Fruit fly (Drosophila melanogaster) whole organism, embryonic: ENCODE results near the gene Mocs2B.

Experiments used
- Abd-B ChIP-seq: fragments of 200-800 bp; sonication (Bioruptor generic); optimal IDR thresholded peaks from 2 replicates; lab custom pipeline; 2018; ENCODE audit warnings: missing biosample characterization, mild to moderate bottlenecking, missing genetic modification characterization, moderate library complexity
- Asciz ChIP-seq: fragments of 200-800 bp; sonication (Bioruptor generic); optimal IDR thresholded peaks from 2 replicates; lab custom pipeline; 2017; ENCODE audit warnings: missing biosample characterization, mild to moderate bottlenecking, missing genetic modification characterization, missing genetic modification reagents
- Blimp-1 ChIP-seq: fragments of 200-800 bp; sonication (Bioruptor generic); optimal IDR thresholded peaks from 3 replicates; lab custom pipeline; 2018; ENCODE audit warnings: missing biosample characterization, missing genetic modification characterization, mild to moderate bottlenecking, moderate library complexity, missing genetic modification reagents
- CG10147 ChIP-seq: fragments of 200-800 bp; sonication (Bioruptor generic); optimal IDR thresholded peaks from 2 replicates; lab custom pipeline; 2019; ENCODE audit warnings: missing biosample characterization, mild to moderate bottlenecking, missing genetic modification characterization, moderate library complexity
- CG11504 ChIP-seq: fragments of 200-800 bp; sonication (Bioruptor generic); optimal IDR thresholded peaks from 3 replicates; lab custom pipeline; 2019; ENCODE audit warnings: missing biosample characterization, mild to moderate bottlenecking, missing genetic modification characterization, moderate library complexity
- CG12155 ChIP-seq: fragments of 200-800 bp; sonication (Bioruptor generic); optimal IDR thresholded peaks from 3 replicates; lab custom pipeline; 2016; ENCODE audit warnings: missing biosample characterization, missing genetic modification characterization
- CG12769 ChIP-seq: fragments of 200-800 bp; sonication (Bioruptor generic); optimal IDR thresholded peaks from 2 replicates; lab custom pipeline; 2019; ENCODE audit warnings: missing biosample characterization, mild to moderate bottlenecking, missing genetic modification characterization, moderate library complexity
- CG13296 ChIP-seq: fragments of 200-800 bp; sonication (Bioruptor generic); optimal IDR thresholded peaks from 3 replicates; lab custom pipeline; 2018; ENCODE audit warnings: missing biosample characterization, mild to moderate bottlenecking, missing genetic modification characterization
- CG14050 ChIP-seq: fragments of 200-800 bp; sonication (Bioruptor generic); IDR thresholded peaks from 3 replicates; pipeline ENCODE4 v1.3.6; 2022; ENCODE audit warnings: missing biosample characterization, missing genetic modification characterization
- CG14441 ChIP-seq: fragments of 200-800 bp; sonication (Bioruptor generic); IDR thresholded peaks from 2 replicates; pipeline ENCODE4 v1.3.6; 2022; ENCODE audit warnings: missing biosample characterization, missing genetic modification characterization
- CG16779 ChIP-seq: fragments of 200-800 bp; sonication (Bioruptor generic); IDR thresholded peaks from 2 replicates; pipeline ENCODE4 v1.3.6; 2022; ENCODE audit warnings: missing biosample characterization, missing genetic modification characterization
- CG2120 ChIP-seq: fragments of 200-800 bp; sonication (Bioruptor generic); optimal IDR thresholded peaks from 3 replicates; lab custom pipeline; 2016; ENCODE audit warnings: missing biosample characterization, missing genetic modification characterization
- CG2889 ChIP-seq: fragments of 200-800 bp; sonication (Bioruptor generic); IDR thresholded peaks from 3 replicates; pipeline ENCODE4 v1.3.6; 2022; ENCODE audit warnings: missing biosample characterization, missing genetic modification characterization
- CG30403 ChIP-seq: fragments of 200-800 bp; sonication (Bioruptor generic); optimal IDR thresholded peaks from 3 replicates; lab custom pipeline; 2016; ENCODE audit warnings: missing biosample characterization, missing genetic modification characterization
- CG33557 ChIP-seq: fragments of 200-800 bp; sonication (Bioruptor generic); optimal IDR thresholded peaks from 2 replicates; lab custom pipeline; 2019; ENCODE audit warnings: missing biosample characterization, mild to moderate bottlenecking, missing genetic modification characterization, moderate library complexity
- CG3726 ChIP-seq: fragments of 200-800 bp; sonication (Bioruptor generic); IDR thresholded peaks from 3 replicates; pipeline ENCODE4, ENCODE4 v1.3.6; 2022; ENCODE audit warnings: missing biosample characterization, missing genetic modification characterization
- CG5245 ChIP-seq: fragments of 200-800 bp; sonication (Bioruptor generic); optimal IDR thresholded peaks from 3 replicates; lab custom pipeline; 2016; ENCODE audit warnings: missing biosample characterization, missing genetic modification characterization
- CG6272 ChIP-seq: fragments of 200-800 bp; sonication (Bioruptor generic); IDR thresholded peaks from 2 replicates; pipeline ENCODE4 v1.3.6; 2022; ENCODE audit warnings: missing biosample characterization, missing genetic modification characterization
- CG7839 ChIP-seq: fragments of 200-800 bp; sonication (Bioruptor generic); optimal IDR thresholded peaks from 3 replicates; lab custom pipeline; 2018; ENCODE audit warnings: missing biosample characterization, mild to moderate bottlenecking, missing genetic modification characterization, moderate library complexity
- CG8290 ChIP-seq, 3 experiments: fragments of 200-800 bp; sonication (Bioruptor generic); optimal IDR thresholded peaks; 2 replicates each; lab custom pipeline; 2016 to 2019; ENCODE audit warnings: missing biosample characterization in 3 of 3, missing genetic modification characterization in 3 of 3, mild to moderate bottlenecking in 2 of 3, moderate library complexity in 1 of 3
- CG8478 ChIP-seq: fragments of >200 bp; optimal IDR thresholded peaks from 2 replicates; lab custom pipeline; 2018
- CoRest ChIP-seq: fragments of 200-800 bp; sonication (Bioruptor generic); optimal IDR thresholded peaks from 3 replicates; lab custom pipeline; 2018; ENCODE audit warnings: missing biosample characterization, mild to moderate bottlenecking, missing genetic modification characterization, moderate library complexity
- CrebB ChIP-seq: fragments of 200-800 bp; sonication (Bioruptor generic); optimal IDR thresholded peaks from 3 replicates; lab custom pipeline; 2018; ENCODE audit warnings: missing biosample characterization, mild to moderate bottlenecking, missing genetic modification characterization
- D ChIP-seq, 2 experiments: fragments of 200-800 bp in 1 of 2; fragments of >200 bp in 1 of 2; sonication (Bioruptor generic) in 1 of 2; optimal IDR thresholded peaks; 2 replicates in 1 of 2; 3 replicates in 1 of 2; lab custom pipeline; 2017; ENCODE audit warnings: mild to moderate bottlenecking in 1 of 2, missing biosample characterization in 1 of 2, missing genetic modification characterization in 1 of 2, missing genetic modification reagents in 1 of 2
- D19A ChIP-seq: fragments of 200-800 bp; optimal IDR thresholded peaks from 3 replicates; lab custom pipeline; 2019; ENCODE audit warnings: missing biosample characterization, mild to moderate bottlenecking, missing genetic modification characterization, moderate library complexity
- Deaf1 ChIP-seq: fragments of 200-800 bp; optimal IDR thresholded peaks from 3 replicates; lab custom pipeline; 2019; ENCODE audit warnings: missing biosample characterization, mild to moderate bottlenecking, missing genetic modification characterization, moderate library complexity
- Dip2 ChIP-seq: fragments of 200-800 bp; sonication (Bioruptor generic); IDR thresholded peaks from 2 replicates; pipeline ENCODE4 v1.3.6; 2022; ENCODE audit warnings: missing biosample characterization, missing genetic modification characterization
- Dip3 ChIP-seq: fragments of 200-800 bp; sonication (Bioruptor generic); optimal IDR thresholded peaks from 3 replicates; lab custom pipeline; 2016; ENCODE audit warnings: missing biosample characterization, missing genetic modification characterization
- Fer3 ChIP-seq: fragments of 200-800 bp; sonication (Bioruptor generic); optimal IDR thresholded peaks from 2 replicates; lab custom pipeline; 2018; ENCODE audit warnings: missing biosample characterization, mild to moderate bottlenecking, missing genetic modification characterization, moderate library complexity
- Hr78 ChIP-seq, 2 experiments: fragments of 200-800 bp in 1 of 2; fragments of >200 bp in 1 of 2; sonication (Bioruptor generic) in 1 of 2; optimal IDR thresholded peaks; 2 replicates each; lab custom pipeline; 2017 to 2019; ENCODE audit warnings: missing biosample characterization in 2 of 2, missing genetic modification characterization in 2 of 2, mild to moderate bottlenecking in 1 of 2, moderate library complexity in 1 of 2
- Pdp1 ChIP-seq, 2 experiments: fragments of 200-800 bp; sonication (Bioruptor generic); optimal IDR thresholded peaks; 3 replicates each; lab custom pipeline; 2016; ENCODE audit warnings: missing biosample characterization in 2 of 2, missing genetic modification characterization in 2 of 2, mild to moderate bottlenecking in 1 of 2, moderate library complexity in 1 of 2
- Rfx ChIP-seq: fragments of 200-800 bp; sonication (Bioruptor generic); IDR thresholded peaks from 2 replicates; pipeline ENCODE4 v1.3.6; 2022; ENCODE audit warnings: missing biosample characterization, missing genetic modification characterization
- Sin3A ChIP-seq: fragments of >200 bp; optimal IDR thresholded peaks from 2 replicates; lab custom pipeline; 2018
- Ssrp ChIP-seq: fragments of 200-800 bp; sonication (Bioruptor generic); optimal IDR thresholded peaks from 2 replicates; lab custom pipeline; 2018; ENCODE audit warnings: missing biosample characterization, mild to moderate bottlenecking, missing genetic modification characterization, moderate library complexity
- TFAM ChIP-seq: fragments of 200-800 bp; sonication (Bioruptor generic); optimal IDR thresholded peaks from 2 replicates; lab custom pipeline; 2017; ENCODE audit warnings: missing biosample characterization, missing genetic modification characterization, inconsistent platforms
- ac ChIP-seq: fragments of 200-800 bp; sonication (Bioruptor generic); optimal IDR thresholded peaks from 3 replicates; lab custom pipeline; 2017; ENCODE audit warnings: missing biosample characterization, mild to moderate bottlenecking, missing genetic modification characterization
- ara ChIP-seq: fragments of 200-800 bp; sonication (Bioruptor generic); IDR thresholded peaks from 2 replicates; pipeline ENCODE4 v1.3.6; 2022; ENCODE audit warnings: missing biosample characterization, missing genetic modification characterization
- ase ChIP-seq: fragments of 200-800 bp; sonication (Bioruptor generic); IDR thresholded peaks from 3 replicates; pipeline ENCODE4 v1.3.6; 2022; ENCODE audit warnings: missing biosample characterization, missing genetic modification characterization
- bsh ChIP-seq, 2 experiments: fragments of 200-800 bp; sonication (Bioruptor generic); optimal IDR thresholded peaks; 2 replicates each; lab custom pipeline; 2017 to 2018; ENCODE audit warnings: mild to moderate bottlenecking in 2 of 2, missing biosample characterization in 2 of 2, missing genetic modification characterization in 2 of 2, moderate library complexity in 1 of 2
- btn ChIP-seq: fragments of 200-800 bp; sonication (Bioruptor generic); optimal IDR thresholded peaks from 2 replicates; lab custom pipeline; 2016; ENCODE audit warnings: missing biosample characterization, missing genetic modification characterization
- danr ChIP-seq: fragments of 200-800 bp; sonication (Bioruptor generic); IDR thresholded peaks from 2 replicates; pipeline ENCODE4 v1.3.6; 2022; ENCODE audit warnings: missing biosample characterization, missing genetic modification characterization
- dati ChIP-seq: fragments of 200-800 bp; sonication (Bioruptor generic); IDR thresholded peaks from 2 replicates; pipeline ENCODE4 v1.3.6; 2022; ENCODE audit warnings: missing biosample characterization, missing genetic modification characterization
- fd102C ChIP-seq: fragments of 200-800 bp; sonication (Bioruptor generic); optimal IDR thresholded peaks from 2 replicates; lab custom pipeline; 2018; ENCODE audit warnings: missing biosample characterization, mild to moderate bottlenecking, missing genetic modification characterization, moderate library complexity
- ken ChIP-seq: fragments of 200-800 bp; sonication (Bioruptor generic); IDR thresholded peaks from 3 replicates; pipeline ENCODE4 v1.3.6; 2022; ENCODE audit warnings: missing biosample characterization, missing genetic modification characterization
- lab ChIP-seq: fragments of 200-800 bp; sonication (Bioruptor generic); optimal IDR thresholded peaks from 3 replicates; lab custom pipeline; 2017; ENCODE audit warnings: missing biosample characterization, missing genetic modification characterization, mild to moderate bottlenecking, moderate library complexity, missing genetic modification reagents
- lilli ChIP-seq: fragments of 200-800 bp; sonication (Bioruptor generic); optimal IDR thresholded peaks from 3 replicates; lab custom pipeline; 2016; ENCODE audit warnings: missing biosample characterization, missing genetic modification characterization
- phol ChIP-seq: fragments of 200-800 bp; sonication (Bioruptor generic); optimal IDR thresholded peaks from 3 replicates; lab custom pipeline; 2018; ENCODE audit warnings: missing biosample characterization, mild to moderate bottlenecking, missing genetic modification characterization, moderate library complexity
- prd ChIP-seq, 3 experiments: fragments of >200 bp in 2 of 3; fragments of 200-800 bp in 1 of 3; sonication (Bioruptor generic) in 1 of 3; optimal IDR thresholded peaks in 2 of 3; IDR thresholded peaks in 1 of 3; 2 replicates in 2 of 3; 3 replicates in 1 of 3; pipeline versions ENCODE4 v1.3.6 to Lab custom; 2017 to 2022; ENCODE audit warnings: missing biosample characterization in 1 of 3, missing genetic modification characterization in 1 of 3
- tll ChIP-seq, 2 experiments: fragments of 200-800 bp in 1 of 2; fragments of >200 bp in 1 of 2; sonication (Bioruptor generic) in 1 of 2; optimal IDR thresholded peaks; 2 replicates each; lab custom pipeline; 2017 to 2019; ENCODE audit warnings: missing biosample characterization in 2 of 2, missing genetic modification characterization in 2 of 2, mild to moderate bottlenecking in 1 of 2, moderate library complexity in 1 of 2
- tx ChIP-seq: fragments of 200-800 bp; sonication (Bioruptor generic); optimal IDR thresholded peaks from 2 replicates; lab custom pipeline; 2016; ENCODE audit warnings: missing biosample characterization, missing genetic modification characterization

Mocs2B gene

DNA sequence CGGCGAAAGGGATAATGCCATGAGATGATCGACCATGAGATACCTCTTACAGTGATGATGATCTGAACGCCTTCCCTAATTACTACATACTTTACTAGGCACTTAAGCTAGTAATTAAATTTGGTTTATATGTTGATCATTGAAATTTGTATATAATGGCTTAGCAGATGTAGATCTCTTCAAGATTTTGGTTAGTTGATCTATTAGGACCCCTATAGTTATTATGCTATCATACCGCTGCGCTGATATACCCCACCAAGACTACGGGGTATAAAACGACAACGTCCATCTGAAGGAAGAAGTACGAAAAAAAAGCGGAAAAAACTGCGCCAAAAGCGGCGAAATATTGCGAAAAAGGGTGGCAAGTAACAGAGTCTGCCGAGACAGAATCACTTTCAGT is 47.1 kb upstream of the Mocs2B start (continued):
- TF ChIP-seq CG14050 (GFP tag; lab: Robert Waterston, UW) (no peak), Pdp1 (GFP tag; optimal IDR thresholded peaks at IDR 0.05; lab: Kevin White, UChicago) (peak in 1 of 2 experiments; percentile 37), ara (no peak), CG8478 (no peak), CG10147 (GFP tag; lab: Kevin White, UChicago) (no peak), CG13296 (GFP tag; lab: Kevin White, UChicago) (no peak), D19A (tag; lab: Kevin White, UChicago) (peak; percentile 49), ase (GFP tag; lab: Robert Waterston, UW) (no peak), prd (optimal IDR thresholded peaks at IDR 0.05; lab: Kevin White, UChicago) (no peak), prd (GFP tag; IDR thresholded peaks at IDR 0.05; lab: Robert Waterston, UW) (peak; percentile 57), Asciz (no peak), CG5245 (peak; percentile 15), lab (no peak), CG3726 (GFP tag; lab: Robert Waterston, UW) (no peak), Sin3A (lab: Kevin White, UChicago) (no peak), ac (no peak), Blimp-1 (GFP tag; lab: Kevin White, UChicago) (peak; percentile 39), CG14441 (no peak), danr (GFP tag; lab: Robert Waterston, UW) (peak; percentile 8; the same call in 1 of the 2 replicates), fd102C (GFP tag; lab: Kevin White, UChicago) (no peak), CG2889 (no peak), tx (GFP tag; lab: Kevin White, UChicago) (no peak), bsh (GFP tag; optimal IDR thresholded peaks at IDR 0.05; lab: Kevin White, UChicago) (peak in 1 of 2 experiments; percentile 14), CG6272 (GFP tag; lab: Robert Waterston, UW) (no peak), ken (no peak), Hr78 (GFP tag; optimal IDR thresholded peaks at IDR 0.05; lab: Kevin White, UChicago) (no peak), Abd-B (peak; percentile 7), TFAM (no peak), CG12769 (tag; lab: Kevin White, UChicago) (no peak), CG30403 (peak; percentile 14), CG16779 (GFP tag; lab: Robert Waterston, UW) (no peak), tll (GFP tag; optimal IDR thresholded peaks at IDR 0.05; lab: Kevin White, UChicago) (no peak), Ssrp (tag; lab: Kevin White, UChicago) (peak; percentile 2), Dip2 (GFP tag; lab: Robert Waterston, UW) (no peak), CG8290 (GFP tag; optimal IDR thresholded peaks at IDR 0.05; lab: Kevin White, UChicago) (no peak), CG8290 (tag; optimal IDR thresholded peaks at IDR 0.05; lab: Kevin White, UChicago) (no peak), Rfx (no peak), Deaf1 (tag; lab: Kevin White, UChicago) (no peak), CoRest (peak; percentile 24), Dip3 (GFP tag; lab: Kevin White, UChicago) (no peak), btn (GFP tag; lab: Kevin White, UChicago) (no peak), CG12155 (GFP tag; lab: Kevin White, UChicago) (no peak), CG11504 (tag; lab: Kevin White, UChicago) (peak; percentile 53), phol (tag; lab: Kevin White, UChicago) (peak; percentile 58), CrebB (tag; lab: Kevin White, UChicago) (no peak), D (optimal IDR thresholded peaks at IDR 0.05; lab: Kevin White, UChicago) (no peak), D (GFP tag; optimal IDR thresholded peaks at IDR 0.05; lab: Kevin White, UChicago) (peak; percentile 51), lilli (no peak), CG2120 (GFP tag; lab: Kevin White, UChicago) (no peak), Fer3 (tag; lab: Kevin White, UChicago) (no peak), CG7839 (tag; lab: Kevin White, UChicago) (peak; percentile 40), CG33557 (GFP tag; lab: Kevin White, UChicago) (no peak), dati (GFP tag; lab: Robert Waterston, UW) (no peak)
